Worm (Caenorhabditis elegans) whole organism, L2 larva: Measurements from ENCODE around the gene F36G3.1.

Source experiments
- fos-1 ChIP-seq: fragments of 150-350 bp; optimal IDR thresholded peaks from 2 replicates; lab custom pipeline; 2014; ENCODE audit warnings: missing biosample characterization, missing genetic modification characterization
- lin-11 ChIP-seq: fragments of 150-350 bp; sonication (generic microtip); optimal IDR thresholded peaks from 2 replicates; lab custom pipeline; 2014; ENCODE audit warnings: missing biosample characterization, missing genetic modification characterization, inconsistent platforms, mixed read lengths
- lin-13 ChIP-seq: fragments of 150-350 bp; optimal IDR thresholded peaks from 2 replicates; lab custom pipeline; 2014; ENCODE audit warnings: missing biosample characterization, missing genetic modification reagents, missing genetic modification characterization
- nhr-77 ChIP-seq: fragments of 150-350 bp; optimal IDR thresholded peaks from 2 replicates; lab custom pipeline; 2014; ENCODE audit warnings: missing biosample characterization, missing genetic modification characterization
- snpc-4 ChIP-seq: fragments of 150-350 bp; optimal IDR thresholded peaks from 2 replicates; lab custom pipeline; 2014; ENCODE audit warnings: missing biosample characterization, missing genetic modification characterization
- zag-1 ChIP-seq: fragments of 150-350 bp; optimal IDR thresholded peaks from 2 replicates; lab custom pipeline; 2014; ENCODE audit warnings: missing biosample characterization, missing genetic modification characterization

DNA sequence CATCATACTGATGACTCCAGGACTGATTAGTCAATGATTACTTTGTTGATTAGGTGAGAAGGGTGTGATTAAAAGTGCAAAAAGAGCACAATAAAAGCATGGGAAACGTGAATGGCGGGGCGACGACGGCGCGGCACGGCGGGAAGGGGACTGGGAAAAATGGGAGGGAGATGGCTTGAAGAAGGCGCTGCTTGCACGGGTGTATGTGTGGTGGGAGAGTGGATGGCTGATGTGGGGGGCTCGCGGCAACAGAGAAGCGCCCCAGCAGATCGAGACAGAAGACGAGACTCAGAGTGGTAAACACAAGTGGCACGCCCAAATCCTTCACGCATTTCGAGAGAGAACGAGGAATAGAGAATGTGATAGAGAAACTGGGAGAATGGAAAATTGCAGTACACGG is 51.3 kb downstream of the F36G3.1 start, which contains the start of gene F15G9.5:
- no peak for TF ChIP-seq lin-11 (tag; lab: Kevin White, UChicago)
- TF ChIP-seq snpc-4 (tag; lab: Kevin White, UChicago), result no peak
- TF ChIP-seq lin-13, result no peak
- TF ChIP-seq fos-1 (tag; lab: Kevin White, UChicago), result peak; percentile 46
- TF ChIP-seq zag-1, result peak; percentile 44
- no peak for TF ChIP-seq nhr-77 (tag; lab: Kevin White, UChicago)
